Comparison of ENCODE assay signal across 4 fruit fly cellular contexts in genomic region chr3R:29737891-29738290, dm6.
A peak's percentile ranks its signal among the peaks of the same experiment; 100 is the strongest.
TF ChIP-seq lines count a peak whose summit lies in the region.

Gene Gnpnat, plus strand, starts transcription at chr3R:29738275.

TF ChIP-seq in whole organism, adult, 20 proteins besides CTCF, POLR2A, EP300 and RAD21 (continued from another document):
- TF ChIP-seq CG12768 (GFP tag; optimal IDR thresholded peaks at IDR 0.05; lab: Kevin White, UChicago) (peak; percentile 59), pad (GFP tag; optimal IDR thresholded peaks at IDR 0.05; lab: Kevin White, UChicago) (peak; percentile 15)

TF ChIP-seq in whole organism, embryonic, 481 proteins besides CTCF, POLR2A, EP300 and RAD21 (continued from another document and continues in another):
- TF ChIP-seq CG8290 (GFP tag; optimal IDR thresholded peaks at IDR 0.05; lab: Kevin White, UChicago) (no peak), CG8290 (tag; optimal IDR thresholded peaks at IDR 0.05; lab: Kevin White, UChicago) (no peak), Rx (GFP tag; IDR thresholded peaks at IDR 0.05; lab: Robert Waterston, UW) (no peak), CG8089 (GFP tag; optimal IDR thresholded peaks at IDR 0.05; lab: Kevin White, UChicago) (no peak), dpn (GFP tag; optimal IDR thresholded peaks at IDR 0.05; lab: Kevin White, UChicago) (peak in 1 of 2 experiments; percentile 55), CG12942 (GFP tag; optimal IDR thresholded peaks at IDR 0.05; lab: Kevin White, UChicago) (peak; percentile 4), HLH54F (GFP tag; optimal IDR thresholded peaks at IDR 0.05; lab: Kevin White, UChicago) (no peak), CG10366 (GFP tag; IDR thresholded peaks at IDR 0.05; lab: Robert Waterston, UW) (no peak), lola (GFP tag; optimal IDR thresholded peaks at IDR 0.05; lab: Kevin White, UChicago) (peak in 1 of 3 experiments; percentile 27), vfl (GFP tag; optimal IDR thresholded peaks at IDR 0.05; lab: Kevin White, UChicago) (no peak), crp (GFP tag; optimal IDR thresholded peaks at IDR 0.05; lab: Kevin White, UChicago) (peak in 1 of 2 experiments; percentile 66), CG12104 (GFP tag; optimal IDR thresholded peaks at IDR 0.05; lab: Kevin White, UChicago) (no peak), Ptx1 (GFP tag; IDR thresholded peaks at IDR 0.05; lab: Robert Waterston, UW) (no peak), Doc2 (GFP tag; IDR thresholded peaks at IDR 0.05; lab: Robert Waterston, UW) (no peak), Atf6 (GFP tag; IDR thresholded peaks at IDR 0.05; lab: Robert Waterston, UW) (no peak), en (GFP tag; optimal IDR thresholded peaks at IDR 0.05; lab: Kevin White, UChicago) (no peak), CG7928 (GFP tag; optimal IDR thresholded peaks at IDR 0.05; lab: Kevin White, UChicago) (no peak), pnt (GFP tag; optimal IDR thresholded peaks at IDR 0.05; lab: Kevin White, UChicago) (no peak), ato (GFP tag; IDR thresholded peaks at IDR 0.05; lab: Robert Waterston, UW; ENCODE audit: partially characterized antibody) (no peak), pb (GFP tag; optimal IDR thresholded peaks at IDR 0.05; lab: Kevin White, UChicago) (no peak), Dad (GFP tag; optimal IDR thresholded peaks at IDR 0.05; lab: Kevin White, UChicago) (no peak), gt (GFP tag; IDR thresholded peaks at IDR 0.05; lab: Robert Waterston, UW) (no peak), CG12659 (GFP tag; optimal IDR thresholded peaks at IDR 0.05; lab: Kevin White, UChicago) (peak; percentile 55), chif (GFP tag; optimal IDR thresholded peaks at IDR 0.05; lab: Kevin White, UChicago) (no peak), sr (GFP tag; IDR thresholded peaks at IDR 0.05; lab: Robert Waterston, UW) (no peak), zf30C (GFP tag; optimal IDR thresholded peaks at IDR 0.05; lab: Kevin White, UChicago) (no peak), CG10543 (GFP tag; optimal IDR thresholded peaks at IDR 0.05; lab: Kevin White, UChicago) (no peak), Rfx (GFP tag; IDR thresholded peaks at IDR 0.05; lab: Robert Waterston, UW) (no peak), CG11247 (GFP tag; IDR thresholded peaks at IDR 0.05; lab: Robert Waterston, UW) (no peak), CG3847 (GFP tag; IDR thresholded peaks at IDR 0.05; lab: Robert Waterston, UW) (no peak), h (optimal IDR thresholded peaks at IDR 0.05; lab: Kevin White, UChicago) (no peak), tx (GFP tag; optimal IDR thresholded peaks at IDR 0.05; lab: Kevin White, UChicago) (no peak), salm (tag; optimal IDR thresholded peaks at IDR 0.05; lab: Kevin White, UChicago) (peak; percentile 47), Gug (GFP tag; IDR thresholded peaks at IDR 0.05; lab: Robert Waterston, UW) (no peak), yki (optimal IDR thresholded peaks at IDR 0.05; lab: Kevin White, UChicago) (no peak), corto (GFP tag; optimal IDR thresholded peaks at IDR 0.05; lab: Kevin White, UChicago) (peak; percentile 57), CHES-1-like (GFP tag; optimal IDR thresholded peaks at IDR 0.05; lab: Kevin White, UChicago) (no peak), CG11723 (GFP tag; optimal IDR thresholded peaks at IDR 0.05; lab: Kevin White, UChicago) (no peak), CG9797 (GFP tag; optimal IDR thresholded peaks at IDR 0.05; lab: Kevin White, UChicago) (no peak), tap (tag; optimal IDR thresholded peaks at IDR 0.05; lab: Kevin White, UChicago) (no peak), zfh1 (GFP tag; IDR thresholded peaks at IDR 0.05; lab: Robert Waterston, UW) (no peak), CG8765 (GFP tag; IDR thresholded peaks at IDR 0.05; lab: Robert Waterston, UW) (no peak), fd102C (GFP tag; optimal IDR thresholded peaks at IDR 0.05; lab: Kevin White, UChicago) (no peak), az2 (GFP tag; optimal IDR thresholded peaks at IDR 0.05; lab: Kevin White, UChicago) (peak; percentile 25), CG1233 (GFP tag; optimal IDR thresholded peaks at IDR 0.05; lab: Kevin White, UChicago) (peak; percentile 55), CG34422 (GFP tag; IDR thresholded peaks at IDR 0.05; lab: Robert Waterston, UW) (no peak)

TF ChIP-seq in whole organism, prepupa, 60 proteins besides CTCF, POLR2A, EP300 and RAD21 (continued from another document):
- TF ChIP-seq CG10631 (GFP tag; optimal IDR thresholded peaks at IDR 0.05; lab: Kevin White, UChicago) (peak; percentile 64), Eip93F (GFP tag; optimal IDR thresholded peaks at IDR 0.05; lab: Kevin White, UChicago) (no peak), fd59A (GFP tag; optimal IDR thresholded peaks at IDR 0.05; lab: Kevin White, UChicago) (no peak), CG3919 (GFP tag; optimal IDR thresholded peaks at IDR 0.05; lab: Kevin White, UChicago) (peak; percentile 62), CG3032 (tag; optimal IDR thresholded peaks at IDR 0.05; lab: Kevin White, UChicago) (peak; percentile 13), CG31627 (GFP tag; optimal IDR thresholded peaks at IDR 0.05; lab: Kevin White, UChicago) (peak; percentile 11), CG9139 (GFP tag; optimal IDR thresholded peaks at IDR 0.05; lab: Kevin White, UChicago) (no peak), net (GFP tag; optimal IDR thresholded peaks at IDR 0.05; lab: Kevin White, UChicago) (peak; percentile 54), Ets21C (GFP tag; optimal IDR thresholded peaks at IDR 0.05; lab: Kevin White, UChicago) (no peak), fd85E (GFP tag; optimal IDR thresholded peaks at IDR 0.05; lab: Kevin White, UChicago) (no peak), OdsH (GFP tag; optimal IDR thresholded peaks at IDR 0.05; lab: Kevin White, UChicago) (peak; percentile 71), pdm3 (GFP tag; optimal IDR thresholded peaks at IDR 0.05; lab: Kevin White, UChicago) (peak; percentile 15), CG6276 (GFP tag; optimal IDR thresholded peaks at IDR 0.05; lab: Kevin White, UChicago) (peak; percentile 63), Sox15 (GFP tag; optimal IDR thresholded peaks at IDR 0.05; lab: Kevin White, UChicago) (no peak), CG6808 (GFP tag; optimal IDR thresholded peaks at IDR 0.05; lab: Kevin White, UChicago) (no peak), ss (GFP tag; optimal IDR thresholded peaks at IDR 0.05; lab: Kevin White, UChicago) (peak in 1 of 2 experiments; percentile 52), CG4318 (GFP tag; optimal IDR thresholded peaks at IDR 0.05; lab: Kevin White, UChicago) (peak; percentile 12), Hr38 (GFP tag; optimal IDR thresholded peaks at IDR 0.05; lab: Kevin White, UChicago) (no peak), CG6854 (GFP tag; optimal IDR thresholded peaks at IDR 0.05; lab: Kevin White, UChicago) (no peak), CG8119 (GFP tag; IDR thresholded peaks at IDR 0.05; lab: Robert Waterston, UW) (no peak), Lpt (GFP tag; optimal IDR thresholded peaks at IDR 0.05; lab: Kevin White, UChicago) (peak; percentile 25), CG11294 (GFP tag; IDR thresholded peaks at IDR 0.05; lab: Robert Waterston, UW) (no peak), CG34406 (GFP tag; optimal IDR thresholded peaks at IDR 0.05; lab: Kevin White, UChicago) (peak; percentile 40), Sox102F (GFP tag; optimal IDR thresholded peaks at IDR 0.05; lab: Kevin White, UChicago) (peak; percentile 44), Smox (GFP tag; optimal IDR thresholded peaks at IDR 0.05; lab: Kevin White, UChicago) (peak; percentile 44), Eip75B (GFP tag; optimal IDR thresholded peaks at IDR 0.05; lab: Kevin White, UChicago) (peak; percentile 63), CG15336 (GFP tag; IDR thresholded peaks at IDR 0.05; lab: Robert Waterston, UW) (no peak), vri (GFP tag; optimal IDR thresholded peaks at IDR 0.05; lab: Kevin White, UChicago) (peak; percentile 55), cyc (GFP tag; optimal IDR thresholded peaks at IDR 0.05; lab: Kevin White, UChicago) (peak; percentile 21), dsx (GFP tag; optimal IDR thresholded peaks at IDR 0.05; lab: Kevin White, UChicago; ENCODE audit: poor library complexity, severe bottlenecking) (peak; percentile 43), CG7368 (GFP tag; optimal IDR thresholded peaks at IDR 0.05; lab: Kevin White, UChicago) (no peak), Blimp-1 (GFP tag; optimal IDR thresholded peaks at IDR 0.05; lab: Kevin White, UChicago) (no peak), achi (GFP tag; optimal IDR thresholded peaks at IDR 0.05; lab: Kevin White, UChicago) (peak; percentile 63), CG32006 (GFP tag; optimal IDR thresholded peaks at IDR 0.05; lab: Kevin White, UChicago) (peak; percentile 75), spab (GFP tag; optimal IDR thresholded peaks at IDR 0.05; lab: Kevin White, UChicago) (peak; percentile 6), dac (GFP tag; optimal IDR thresholded peaks at IDR 0.05; lab: Kevin White, UChicago) (peak; percentile 38), CG16779 (tag; optimal IDR thresholded peaks at IDR 0.05; lab: Kevin White, UChicago) (peak; percentile 25), Eip78C (GFP tag; lab: Kevin White, UChicago) (peak; percentile 90), Met (GFP tag; optimal IDR thresholded peaks at IDR 0.05; lab: Kevin White, UChicago) (peak; percentile 47), Hr4 (GFP tag; optimal IDR thresholded peaks at IDR 0.05; lab: Kevin White, UChicago) (peak; percentile 62)

TF ChIP-seq in whole organism, wandering third instar larva, 38 proteins besides CTCF, POLR2A, EP300 and RAD21 (continued from another document):
- TF ChIP-seq Dfd (GFP tag; optimal IDR thresholded peaks at IDR 0.05; lab: Kevin White, UChicago): no peak
- TF ChIP-seq Abd-B (GFP tag; optimal IDR thresholded peaks at IDR 0.05; lab: Kevin White, UChicago): no peak
- peak; percentile 47 for TF ChIP-seq h (GFP tag; optimal IDR thresholded peaks at IDR 0.05; lab: Kevin White, UChicago)
- peak; percentile 3 for TF ChIP-seq ey (GFP tag; optimal IDR thresholded peaks at IDR 0.05; lab: Kevin White, UChicago)
- no peak for TF ChIP-seq brk (GFP tag; optimal IDR thresholded peaks at IDR 0.05; lab: Kevin White, UChicago)
- no peak for TF ChIP-seq jim (GFP tag; optimal IDR thresholded peaks at IDR 0.05; lab: Kevin White, UChicago)
- TF ChIP-seq woc (GFP tag; optimal IDR thresholded peaks at IDR 0.05; lab: Kevin White, UChicago): peak; percentile 13
- TF ChIP-seq pan (optimal IDR thresholded peaks at IDR 0.05; lab: Kevin White, UChicago): no peak
- TF ChIP-seq Sp1 (GFP tag; optimal IDR thresholded peaks at IDR 0.05; lab: Kevin White, UChicago): peak; percentile 50
- no peak for TF ChIP-seq CG9705 (GFP tag; optimal IDR thresholded peaks at IDR 0.05; lab: Kevin White, UChicago)
- TF ChIP-seq CG32264 (GFP tag; optimal IDR thresholded peaks at IDR 0.05; lab: Kevin White, UChicago): no peak
- no peak for TF ChIP-seq Myc (optimal IDR thresholded peaks at IDR 0.05; lab: Kevin White, UChicago)
- no peak for TF ChIP-seq lola (GFP tag; optimal IDR thresholded peaks at IDR 0.05; lab: Kevin White, UChicago)
